Fruit fly (Drosophila melanogaster) whole organism, embryonic: ENCODE results near the gene CG14676.

ENCODE experiments used
- CG10959 ChIP-seq: fragments of 200-800 bp; sonication (Bioruptor generic); IDR thresholded peaks from 2 replicates; pipeline ENCODE4 v1.3.6; 2022; ENCODE audit warnings: missing biosample characterization, missing genetic modification characterization
- CG14050 ChIP-seq: fragments of 200-800 bp; sonication (Bioruptor generic); IDR thresholded peaks from 3 replicates; pipeline ENCODE4 v1.3.6; 2022; ENCODE audit warnings: missing biosample characterization, missing genetic modification characterization
- CG16815 ChIP-seq: fragments of 200-800 bp; sonication (Bioruptor generic); optimal IDR thresholded peaks from 3 replicates; lab custom pipeline; 2017; ENCODE audit warnings: missing biosample characterization, mild to moderate bottlenecking, missing genetic modification characterization
- CG34224 ChIP-seq: fragments of 200-800 bp; sonication (Bioruptor generic); IDR thresholded peaks from 3 replicates; pipeline ENCODE4 v1.3.6; 2022; ENCODE audit warnings: missing biosample characterization, missing genetic modification characterization; ENCODE audit not compliant: partially characterized antibody
- CG5180 ChIP-seq: fragments of 200-800 bp; sonication (Bioruptor generic); optimal IDR thresholded peaks from 3 replicates; lab custom pipeline; 2017; ENCODE audit warnings: missing biosample characterization, missing genetic modification characterization, mild to moderate bottlenecking, moderate library complexity, missing genetic modification reagents
- CG9437 ChIP-seq: fragments of 200-800 bp; sonication (Bioruptor generic); optimal IDR thresholded peaks from 2 replicates; lab custom pipeline; 2018; ENCODE audit warnings: missing biosample characterization, mild to moderate bottlenecking, missing genetic modification characterization
- Nf-YA ChIP-seq: fragments of 200-800 bp; sonication (Bioruptor generic); IDR thresholded peaks from 2 replicates; pipeline ENCODE4 v1.3.6; 2022; ENCODE audit warnings: missing biosample characterization, missing genetic modification characterization
- ftz-f1 ChIP-seq: fragments of 200-800 bp; sonication (Bioruptor generic); optimal IDR thresholded peaks from 2 replicates; lab custom pipeline; 2016; ENCODE audit warnings: missing biosample characterization, missing genetic modification characterization
- wdn ChIP-seq: fragments of 200-800 bp; sonication (Bioruptor generic); IDR thresholded peaks from 2 replicates; pipeline ENCODE4 v1.3.6; 2022; ENCODE audit warnings: missing biosample characterization, missing genetic modification characterization
- zfh1 ChIP-seq: fragments of 200-800 bp; sonication (Bioruptor generic); IDR thresholded peaks from 3 replicates; pipeline ENCODE4 v1.3.6; 2022; ENCODE audit warnings: missing biosample characterization, missing genetic modification characterization

DNA sequence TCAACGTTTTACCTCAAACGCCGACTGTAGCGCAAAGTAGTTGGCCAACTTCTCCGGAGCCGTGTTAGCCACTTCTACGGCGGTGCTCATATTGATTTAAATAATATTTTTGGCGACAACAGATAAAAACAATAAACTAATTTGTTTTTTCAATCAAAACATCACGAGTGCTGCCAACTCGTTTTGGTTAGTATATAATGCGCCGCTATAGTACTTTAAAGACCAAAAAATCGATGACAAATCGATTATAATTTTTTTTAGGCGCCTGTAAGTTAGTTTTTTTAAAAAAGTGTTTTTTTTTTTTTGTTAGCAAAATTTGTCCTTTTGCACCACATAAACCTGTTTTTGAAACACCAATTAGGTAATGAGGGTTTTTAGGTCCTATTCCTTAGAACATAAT, 25.8 kb upstream of the CG14676 start, which contains the start of gene Hpr1:
- 0 out of 3 replicates have a peak, but pooled peaks have one; percentile 29 for TF ChIP-seq CG34224
- no peak for TF ChIP-seq ftz-f1 (GFP tag; lab: Kevin White, UChicago)
- no peak for TF ChIP-seq CG10959
- TF ChIP-seq CG14050 (GFP tag; lab: Robert Waterston, UW), result no peak
- TF ChIP-seq CG5180 (GFP tag; lab: Kevin White, UChicago), result no peak
- no peak for TF ChIP-seq wdn (GFP tag; lab: Robert Waterston, UW)
- TF ChIP-seq zfh1 (GFP tag; lab: Robert Waterston, UW), result no peak
- TF ChIP-seq CG9437, result no peak
- TF ChIP-seq CG16815 (GFP tag; lab: Kevin White, UChicago), result no peak
- TF ChIP-seq Nf-YA (GFP tag; lab: Robert Waterston, UW), result no peak
